Fruit fly (Drosophila melanogaster) whole organism, embryonic: ENCODE results near the gene CG10035.

Source experiments
- Atf6 ChIP-seq: fragments of 200-800 bp; sonication (Bioruptor generic); IDR thresholded peaks from 2 replicates; pipeline ENCODE4 v1.3.6; 2022; ENCODE audit warnings: missing biosample characterization, missing genetic modification characterization
- Awh ChIP-seq: fragments of 200-800 bp; sonication (Bioruptor generic); IDR thresholded peaks from 2 replicates; pipeline ENCODE4, ENCODE4 v1.3.6; 2022; ENCODE audit warnings: missing biosample characterization, missing genetic modification characterization
- Bgb ChIP-seq: fragments of 200-800 bp; sonication (Bioruptor generic); IDR thresholded peaks from 2 replicates; pipeline ENCODE4 v1.3.6; 2022; ENCODE audit warnings: missing biosample characterization, missing genetic modification characterization; ENCODE audit not compliant: partially characterized antibody
- CG1233 ChIP-seq: fragments of 200-800 bp; sonication (Bioruptor generic); optimal IDR thresholded peaks from 4 replicates; lab custom pipeline; 2018; ENCODE audit warnings: missing biosample characterization, mild to moderate bottlenecking, missing genetic modification characterization
- CG12942 ChIP-seq: fragments of 200-800 bp; sonication (Bioruptor generic); optimal IDR thresholded peaks from 3 replicates; lab custom pipeline; 2016; ENCODE audit warnings: missing biosample characterization, missing genetic modification characterization
- CG13287 ChIP-seq: fragments of 200-800 bp; sonication (Bioruptor generic); IDR thresholded peaks from 2 replicates; pipeline ENCODE4 v1.3.6; 2022; ENCODE audit warnings: missing biosample characterization, missing genetic modification characterization; ENCODE audit not compliant: partially characterized antibody
- CG13296 ChIP-seq: fragments of 200-800 bp; sonication (Bioruptor generic); optimal IDR thresholded peaks from 3 replicates; lab custom pipeline; 2018; ENCODE audit warnings: missing biosample characterization, mild to moderate bottlenecking, missing genetic modification characterization
- CG14050 ChIP-seq: fragments of 200-800 bp; sonication (Bioruptor generic); IDR thresholded peaks from 3 replicates; pipeline ENCODE4 v1.3.6; 2022; ENCODE audit warnings: missing biosample characterization, missing genetic modification characterization
- CG1602 ChIP-seq: fragments of 200-800 bp; sonication (Bioruptor generic); optimal IDR thresholded peaks from 3 replicates; lab custom pipeline; 2016; ENCODE audit warnings: missing biosample characterization, missing genetic modification characterization
- CG16779 ChIP-seq: fragments of 200-800 bp; sonication (Bioruptor generic); IDR thresholded peaks from 2 replicates; pipeline ENCODE4 v1.3.6; 2022; ENCODE audit warnings: missing biosample characterization, missing genetic modification characterization
- CG16813 ChIP-seq: fragments of 200-800 bp; sonication (Bioruptor generic); IDR thresholded peaks from 3 replicates; pipeline ENCODE4 v1.3.6; 2022; ENCODE audit warnings: missing biosample characterization, missing genetic modification characterization; ENCODE audit not compliant: partially characterized antibody
- CG4328 ChIP-seq: fragments of 200-800 bp; sonication (Bioruptor generic); optimal IDR thresholded peaks from 3 replicates; lab custom pipeline; 2017; ENCODE audit warnings: missing biosample characterization, missing genetic modification reagents, missing genetic modification characterization
- CG4707 ChIP-seq: fragments of 200-800 bp; sonication (Bioruptor generic); optimal IDR thresholded peaks from 2 replicates; lab custom pipeline; 2018; ENCODE audit warnings: missing biosample characterization, mild to moderate bottlenecking, missing genetic modification characterization, moderate library complexity
- CG6175 ChIP-seq: fragments of 200-800 bp; sonication (Bioruptor generic); IDR thresholded peaks from 3 replicates; pipeline ENCODE4 v1.3.6; 2022; ENCODE audit warnings: missing biosample characterization, missing genetic modification characterization
- CG7745 ChIP-seq: fragments of 200-800 bp; sonication (Bioruptor generic); optimal IDR thresholded peaks from 2 replicates; lab custom pipeline; 2018; ENCODE audit warnings: missing biosample characterization, mild to moderate bottlenecking, missing genetic modification characterization, moderate library complexity
- CG8359 ChIP-seq: fragments of 200-800 bp; sonication (Bioruptor generic); optimal IDR thresholded peaks from 2 replicates; lab custom pipeline; 2017; ENCODE audit warnings: missing biosample characterization, mild to moderate bottlenecking, missing genetic modification characterization, borderline replicate concordance
- CTCF ChIP-seq: fragments of 200-800 bp; sonication (Bioruptor generic); optimal IDR thresholded peaks from 2 replicates; lab custom pipeline; 2017; ENCODE audit warnings: missing biosample characterization, mild to moderate bottlenecking, missing genetic modification characterization, moderate library complexity
- CrebB ChIP-seq: fragments of 200-800 bp; sonication (Bioruptor generic); optimal IDR thresholded peaks from 3 replicates; lab custom pipeline; 2018; ENCODE audit warnings: missing biosample characterization, mild to moderate bottlenecking, missing genetic modification characterization
- Dad ChIP-seq: fragments of 200-800 bp; sonication (Bioruptor generic); optimal IDR thresholded peaks from 3 replicates; lab custom pipeline; 2016; ENCODE audit warnings: missing biosample characterization, missing genetic modification characterization
- Dfd ChIP-seq, 2 experiments: fragments of >200 bp; optimal IDR thresholded peaks; 2 replicates each; lab custom pipeline; 2017; ENCODE audit warnings: missing biosample characterization in 2 of 2, missing genetic modification characterization in 2 of 2
- Drgx ChIP-seq: fragments of 200-800 bp; sonication (Bioruptor generic); IDR thresholded peaks from 2 replicates; pipeline ENCODE4 v1.3.6; 2022; ENCODE audit warnings: missing biosample characterization, missing genetic modification characterization
- Fer1 ChIP-seq: fragments of 200-800 bp; sonication (Bioruptor generic); optimal IDR thresholded peaks from 2 replicates; lab custom pipeline; 2017; ENCODE audit warnings: missing biosample characterization, mild to moderate bottlenecking, missing genetic modification characterization
- H2.0 ChIP-seq: fragments of 200-800 bp; sonication (Bioruptor generic); IDR thresholded peaks from 2 replicates; pipeline ENCODE4 v1.3.6; 2022; ENCODE audit warnings: missing biosample characterization, missing genetic modification characterization
- HLH4C ChIP-seq: fragments of 200-800 bp; sonication (Bioruptor generic); IDR thresholded peaks from 3 replicates; pipeline ENCODE4 v1.3.6; 2022; ENCODE audit warnings: missing biosample characterization, missing genetic modification characterization; ENCODE audit not compliant: partially characterized antibody
- Hey ChIP-seq: fragments of 200-800 bp; sonication (Bioruptor generic); optimal IDR thresholded peaks from 3 replicates; lab custom pipeline; 2018; ENCODE audit warnings: missing biosample characterization, mild to moderate bottlenecking, missing genetic modification characterization
- Hr39 ChIP-seq: fragments of >200 bp; optimal IDR thresholded peaks from 2 replicates; lab custom pipeline; 2017
- Jarid2 ChIP-seq: fragments of 200-800 bp; sonication (Bioruptor generic); optimal IDR thresholded peaks from 3 replicates; lab custom pipeline; 2017; ENCODE audit warnings: mild to moderate bottlenecking, missing biosample characterization, missing genetic modification reagents, missing genetic modification characterization
- Lpt ChIP-seq: fragments of >200 bp; optimal IDR thresholded peaks from 2 replicates; lab custom pipeline; 2018; ENCODE audit warnings: missing biosample characterization, missing genetic modification characterization
- Nf-YB ChIP-seq: fragments of 200-800 bp; sonication (Bioruptor generic); optimal IDR thresholded peaks from 3 replicates; lab custom pipeline; 2019; ENCODE audit warnings: missing biosample characterization, mild to moderate bottlenecking, missing genetic modification characterization, moderate library complexity
- Oli ChIP-seq: fragments of 200-800 bp; sonication (Bioruptor generic); optimal IDR thresholded peaks from 2 replicates; lab custom pipeline; 2018; ENCODE audit warnings: missing biosample characterization, mild to moderate bottlenecking, missing genetic modification characterization, moderate library complexity
- Opbp ChIP-seq: fragments of 200-800 bp; sonication (Bioruptor generic); IDR thresholded peaks from 3 replicates; pipeline ENCODE4 v1.3.6; 2022; ENCODE audit warnings: missing biosample characterization, missing genetic modification characterization; ENCODE audit not compliant: partially characterized antibody
- Pdp1 ChIP-seq, 2 experiments: fragments of 200-800 bp; sonication (Bioruptor generic); optimal IDR thresholded peaks; 3 replicates each; lab custom pipeline; 2016; ENCODE audit warnings: missing biosample characterization in 2 of 2, missing genetic modification characterization in 2 of 2, mild to moderate bottlenecking in 1 of 2, moderate library complexity in 1 of 2
- Poxn ChIP-seq: fragments of 200-800 bp; sonication (Bioruptor generic); IDR thresholded peaks from 2 replicates; pipeline ENCODE4 v1.3.6; 2022; ENCODE audit warnings: missing biosample characterization, missing genetic modification characterization
- Scr ChIP-seq: fragments of 200-800 bp; sonication (Bioruptor generic); IDR thresholded peaks from 2 replicates; pipeline ENCODE4 v1.3.6; 2022; ENCODE audit warnings: missing biosample characterization, missing genetic modification characterization; ENCODE audit not compliant: partially characterized antibody
- amos ChIP-seq: fragments of 200-800 bp; sonication (Bioruptor generic); IDR thresholded peaks from 2 replicates; pipeline ENCODE4 v1.3.6; 2022; ENCODE audit warnings: missing biosample characterization, missing genetic modification characterization; ENCODE audit not compliant: partially characterized antibody
- ara ChIP-seq: fragments of 200-800 bp; sonication (Bioruptor generic); IDR thresholded peaks from 2 replicates; pipeline ENCODE4 v1.3.6; 2022; ENCODE audit warnings: missing biosample characterization, missing genetic modification characterization
- az2 ChIP-seq: fragments of 200-800 bp; sonication (Bioruptor generic); optimal IDR thresholded peaks from 3 replicates; lab custom pipeline; 2016; ENCODE audit warnings: missing biosample characterization, missing genetic modification characterization
- bcd ChIP-seq: fragments of 200-800 bp; sonication (Bioruptor generic); optimal IDR thresholded peaks from 2 replicates; lab custom pipeline; 2017; ENCODE audit warnings: missing biosample characterization, mild to moderate bottlenecking, missing genetic modification characterization
- chif ChIP-seq, 2 experiments: fragments of 200-800 bp; sonication (Bioruptor generic); optimal IDR thresholded peaks; 3 replicates each; lab custom pipeline; 2016; ENCODE audit warnings: missing biosample characterization in 2 of 2, missing genetic modification characterization in 2 of 2
- maf-S ChIP-seq: fragments of 200-800 bp; sonication (Bioruptor generic); optimal IDR thresholded peaks from 2 replicates; lab custom pipeline; 2016; ENCODE audit warnings: missing biosample characterization, missing genetic modification characterization
- peb ChIP-seq: fragments of 200-800 bp; sonication (Bioruptor generic); IDR thresholded peaks from 2 replicates; pipeline ENCODE4 v1.3.6; 2022; ENCODE audit warnings: missing biosample characterization, missing genetic modification characterization
- sens ChIP-seq: fragments of 200-800 bp; sonication (Bioruptor generic); peaks from one replicate; lab custom pipeline; 2016; ENCODE audit warnings: missing biosample characterization, missing genetic modification characterization
- sisA ChIP-seq: fragments of 200-800 bp; sonication (Bioruptor generic); IDR thresholded peaks from 2 replicates; pipeline ENCODE4 v1.3.6; 2022; ENCODE audit warnings: missing biosample characterization, missing genetic modification characterization
- stwl ChIP-seq: fragments of 200-800 bp; sonication (Bioruptor generic); optimal IDR thresholded peaks from 3 replicates; lab custom pipeline; 2018; ENCODE audit warnings: missing biosample characterization, mild to moderate bottlenecking, missing genetic modification characterization, moderate library complexity
- wdn ChIP-seq: fragments of 200-800 bp; sonication (Bioruptor generic); IDR thresholded peaks from 2 replicates; pipeline ENCODE4 v1.3.6; 2022; ENCODE audit warnings: missing biosample characterization, missing genetic modification characterization
- zf30C ChIP-seq: fragments of 200-800 bp; sonication (Bioruptor generic); optimal IDR thresholded peaks from 3 replicates; lab custom pipeline; 2018; ENCODE audit warnings: missing biosample characterization, mild to moderate bottlenecking, missing genetic modification characterization

The CG10035 gene

dm6 chr3R:12386965-12387364, 4.5 kb upstream of the CG10035 start, which contains the start of gene CG33098:
Gene CG33098, plus strand, starts transcription at chr3R:12387188.
- TF ChIP-seq CG8359 (GFP tag; lab: Kevin White, UChicago) = peak; percentile 97
- TF ChIP-seq CG13296 = no peak
- no peak for TF ChIP-seq peb (GFP tag; lab: Robert Waterston, UW)

dm6 chr3R:12385949-12386348, 3.5 kb upstream of the CG10035 start, which contains the start of gene Sol1:
Gene Sol1, plus strand, starts transcription at chr3R:12386249.
- TF ChIP-seq sens (GFP tag; lab: Kevin White, UChicago) = no peak
- TF ChIP-seq Dad (GFP tag; lab: Kevin White, UChicago) = no peak
- no peak for TF ChIP-seq CG12942 (GFP tag; lab: Kevin White, UChicago)
- no peak for TF ChIP-seq maf-S (GFP tag; lab: Kevin White, UChicago)
- no peak for TF ChIP-seq chif (GFP tag; optimal IDR thresholded peaks at IDR 0.05; lab: Kevin White, UChicago)
- no peak for TF ChIP-seq Dfd (GFP tag; optimal IDR thresholded peaks at IDR 0.05; lab: Kevin White, UChicago)
- no peak for TF ChIP-seq CG14050
- no peak for TF ChIP-seq CG1602 (GFP tag; lab: Kevin White, UChicago)
- no peak for TF ChIP-seq wdn (GFP tag; lab: Robert Waterston, UW)

- 0 out of 2 replicates have a peak, but pooled peaks have one; percentile 24 for TF ChIP-seq Drgx (GFP tag; lab: Robert Waterston, UW)
- TF ChIP-seq HLH4C (GFP tag; lab: Robert Waterston, UW) = no peak
- TF ChIP-seq CG6175 = peak; percentile 75; the same call in 1 of the 3 replicates
Observed at dm6 chr3R:12384274-12384673, 1.8 kb upstream of the CG10035 start.

- TF ChIP-seq H2.0 (GFP tag; lab: Robert Waterston, UW) (no peak), Awh (GFP tag; lab: Robert Waterston, UW) (no peak), Bgb (GFP tag; lab: Robert Waterston, UW) (peak; percentile 20; the same call in 1 of the 2 replicates), bcd (GFP tag; lab: Kevin White, UChicago) (no peak), Opbp (GFP tag; lab: Robert Waterston, UW) (no peak; the same call in 2 of the 3 replicates), CG16813 (peak; percentile 31; the same call in 1 of the 3 replicates), CG7745 (no peak), Nf-YB (no peak), az2 (no peak), CG13287 (peak; percentile 21; the same call in 1 of the 2 replicates), Poxn (GFP tag; lab: Robert Waterston, UW) (no peak), CrebB (tag; lab: Kevin White, UChicago) (no peak), CG4328 (no peak), Pdp1 (GFP tag; optimal IDR thresholded peaks at IDR 0.05; lab: Kevin White, UChicago) (no peak), CG4707 (GFP tag; lab: Kevin White, UChicago) (no peak), CTCF (GFP tag; lab: Kevin White, UChicago) (peak; percentile 71), Scr (GFP tag; lab: Robert Waterston, UW) (no peak), ara (GFP tag; lab: Robert Waterston, UW) (no peak), stwl (tag; lab: Kevin White, UChicago) (peak; percentile 39), CG16779 (GFP tag; lab: Robert Waterston, UW) (no peak), Lpt (no peak), Hey (no peak), amos (GFP tag; lab: Robert Waterston, UW) (peak; percentile 60), Jarid2 (GFP tag; lab: Kevin White, UChicago) (no peak), Oli (no peak), Drgx (GFP tag; lab: Robert Waterston, UW) (no peak), sisA (GFP tag; lab: Robert Waterston, UW) (no peak), CG1233 (GFP tag; lab: Kevin White, UChicago) (no peak), zf30C (GFP tag; lab: Kevin White, UChicago) (no peak), Atf6 (no peak), Fer1 (GFP tag; lab: Kevin White, UChicago) (no peak), Hr39 (lab: Kevin White, UChicago) (no peak)
Observed at dm6 chr3R:12383784-12384183, 1.3 kb upstream of the CG10035 start.
